Fruit fly (Drosophila melanogaster) whole organism, embryonic: ENCODE results near the gene CG42716.
A peak's percentile ranks its signal among the peaks of the same experiment; 100 is the strongest.

Experiments used
- CG10565 ChIP-seq: fragments of 200-800 bp; sonication (Bioruptor generic); optimal IDR thresholded peaks from 3 replicates; lab custom pipeline; 2016; ENCODE audit warnings: missing biosample characterization, mild to moderate bottlenecking, missing genetic modification characterization
- CG10959 ChIP-seq: fragments of 200-800 bp; sonication (Bioruptor generic); IDR thresholded peaks from 2 replicates; pipeline ENCODE4 v1.3.6; 2022; ENCODE audit warnings: missing biosample characterization, missing genetic modification characterization
- CG11696 ChIP-seq: fragments of 200-800 bp; sonication (Bioruptor generic); IDR thresholded peaks from 2 replicates; pipeline ENCODE4 v1.3.6; 2022; ENCODE audit warnings: missing biosample characterization, missing genetic modification characterization
- CG12219 ChIP-seq: fragments of 200-800 bp; sonication (Bioruptor generic); optimal IDR thresholded peaks from 3 replicates; lab custom pipeline; 2018; ENCODE audit warnings: missing biosample characterization, mild to moderate bottlenecking, missing genetic modification characterization
- CG12236 ChIP-seq: fragments of 200-800 bp; sonication (Bioruptor generic); optimal IDR thresholded peaks from 2 replicates; lab custom pipeline; 2016; ENCODE audit warnings: missing biosample characterization, missing genetic modification characterization
- CG13424 ChIP-seq: fragments of 200-800 bp; sonication (Bioruptor generic); optimal IDR thresholded peaks from 2 replicates; lab custom pipeline; 2019; ENCODE audit warnings: missing biosample characterization, mild to moderate bottlenecking, missing genetic modification characterization, moderate library complexity
- CG14050 ChIP-seq: fragments of 200-800 bp; sonication (Bioruptor generic); IDR thresholded peaks from 3 replicates; pipeline ENCODE4 v1.3.6; 2022; ENCODE audit warnings: missing biosample characterization, missing genetic modification characterization
- CG14667 ChIP-seq: fragments of 200-800 bp; sonication (Bioruptor generic); IDR thresholded peaks from 2 replicates; pipeline ENCODE4 v1.3.6; 2022; ENCODE audit warnings: missing biosample characterization, missing genetic modification characterization
- CG14860 ChIP-seq: fragments of 200-800 bp; sonication (Bioruptor generic); IDR thresholded peaks from 3 replicates; pipeline ENCODE4 v1.3.6; 2022; ENCODE audit warnings: missing biosample characterization, missing genetic modification characterization; ENCODE audit not compliant: partially characterized antibody
- CG15073 ChIP-seq: fragments of 200-800 bp; sonication (Bioruptor generic); optimal IDR thresholded peaks from 2 replicates; lab custom pipeline; 2016; ENCODE audit warnings: missing biosample characterization, missing genetic modification characterization
- CG15479 ChIP-seq: fragments of 200-800 bp; sonication (Bioruptor generic); optimal IDR thresholded peaks from 3 replicates; lab custom pipeline; 2019; ENCODE audit warnings: missing biosample characterization, mild to moderate bottlenecking, missing genetic modification characterization, moderate library complexity
- CG17385 ChIP-seq: fragments of 200-800 bp; sonication (Bioruptor generic); optimal IDR thresholded peaks from 3 replicates; lab custom pipeline; 2018; ENCODE audit warnings: missing biosample characterization, mild to moderate bottlenecking, missing genetic modification characterization
- CG18011 ChIP-seq: fragments of 200-800 bp; sonication (Bioruptor generic); optimal IDR thresholded peaks from 2 replicates; lab custom pipeline; 2017; ENCODE audit warnings: missing biosample characterization, missing genetic modification characterization, mild to moderate bottlenecking, moderate library complexity, missing genotype
- CG34224 ChIP-seq: fragments of 200-800 bp; sonication (Bioruptor generic); IDR thresholded peaks from 3 replicates; pipeline ENCODE4 v1.3.6; 2022; ENCODE audit warnings: missing biosample characterization, missing genetic modification characterization; ENCODE audit not compliant: partially characterized antibody
- CG4820 ChIP-seq: fragments of 200-800 bp; sonication (Bioruptor generic); optimal IDR thresholded peaks from 3 replicates; lab custom pipeline; 2016; ENCODE audit warnings: missing biosample characterization, missing genetic modification characterization
- CG6689 ChIP-seq: fragments of 200-800 bp; sonication (Bioruptor generic); IDR thresholded peaks from 2 replicates; pipeline ENCODE4 v1.3.6; 2022; ENCODE audit warnings: missing biosample characterization, missing genetic modification characterization
- CG7556 ChIP-seq: fragments of 200-800 bp; sonication (Bioruptor generic); optimal IDR thresholded peaks from 2 replicates; lab custom pipeline; 2017; ENCODE audit warnings: missing biosample characterization, mild to moderate bottlenecking, missing genetic modification characterization
- CG8359 ChIP-seq: fragments of 200-800 bp; sonication (Bioruptor generic); optimal IDR thresholded peaks from 2 replicates; lab custom pipeline; 2017; ENCODE audit warnings: missing biosample characterization, mild to moderate bottlenecking, missing genetic modification characterization, borderline replicate concordance
- CG9932 ChIP-seq: fragments of 200-800 bp; sonication (Bioruptor generic); IDR thresholded peaks from 2 replicates; pipeline ENCODE4 v1.3.6; 2022; ENCODE audit warnings: missing biosample characterization, missing genetic modification characterization
- Dad ChIP-seq: fragments of 200-800 bp; sonication (Bioruptor generic); optimal IDR thresholded peaks from 3 replicates; lab custom pipeline; 2016; ENCODE audit warnings: missing biosample characterization, missing genetic modification characterization
- HLH54F ChIP-seq: fragments of 200-800 bp; sonication (Bioruptor generic); optimal IDR thresholded peaks from 3 replicates; lab custom pipeline; 2016; ENCODE audit warnings: missing biosample characterization, missing genetic modification characterization
- Hand ChIP-seq: fragments of 200-800 bp; sonication (Bioruptor generic); optimal IDR thresholded peaks from 2 replicates; lab custom pipeline; 2017; ENCODE audit warnings: mild to moderate bottlenecking, missing biosample characterization, missing genetic modification reagents, missing genetic modification characterization
- Lim3 ChIP-seq: fragments of 200-800 bp; sonication (Bioruptor generic); IDR thresholded peaks from 2 replicates; pipeline ENCODE4 v1.3.6; 2022; ENCODE audit warnings: missing biosample characterization, missing genetic modification characterization
- Side ChIP-seq: fragments of 200-800 bp; sonication (Bioruptor generic); optimal IDR thresholded peaks from 2 replicates; lab custom pipeline; 2016; ENCODE audit warnings: missing biosample characterization, missing genetic modification characterization
- Six4 ChIP-seq: fragments of 200-800 bp; sonication (Bioruptor generic); optimal IDR thresholded peaks from 2 replicates; lab custom pipeline; 2016; ENCODE audit warnings: missing biosample characterization, missing genetic modification characterization
- Stat92E ChIP-seq, 3 experiments: fragments of >200 bp in 2 of 3; fragments of 200-800 bp in 1 of 3; sonication (Bioruptor generic) in 1 of 3; optimal IDR thresholded peaks; 2 replicates each; lab custom pipeline; 2017 to 2019; ENCODE audit warnings: missing biosample characterization in 3 of 3, missing genetic modification characterization in 3 of 3, mild to moderate bottlenecking in 1 of 3, moderate library complexity in 1 of 3
- ase ChIP-seq: fragments of 200-800 bp; sonication (Bioruptor generic); IDR thresholded peaks from 3 replicates; pipeline ENCODE4 v1.3.6; 2022; ENCODE audit warnings: missing biosample characterization, missing genetic modification characterization
- ash1 ChIP-seq: fragments of 200-800 bp; sonication (Bioruptor generic); optimal IDR thresholded peaks from 2 replicates; lab custom pipeline; 2018; ENCODE audit warnings: missing biosample characterization, mild to moderate bottlenecking, missing genetic modification characterization
- bigmax ChIP-seq: fragments of 200-800 bp; sonication (Bioruptor generic); optimal IDR thresholded peaks from 2 replicates; lab custom pipeline; 2018; ENCODE audit warnings: missing biosample characterization, mild to moderate bottlenecking, missing genetic modification characterization
- cas ChIP-seq: fragments of 200-800 bp; sonication (Bioruptor generic); IDR thresholded peaks from 2 replicates; pipeline ENCODE4 v1.3.6; 2022; ENCODE audit warnings: missing biosample characterization, missing genetic modification characterization
- caup ChIP-seq: fragments of 200-800 bp; sonication (Bioruptor generic); optimal IDR thresholded peaks from 3 replicates; lab custom pipeline; 2017; ENCODE audit warnings: missing biosample characterization, mild to moderate bottlenecking, missing genetic modification characterization, moderate library complexity; ENCODE audit not compliant: severe bottlenecking
- chinmo ChIP-seq: fragments of 200-800 bp; sonication (Bioruptor generic); IDR thresholded peaks from 4 replicates; pipeline ENCODE4 v1.3.6; 2022; ENCODE audit warnings: missing biosample characterization, missing genetic modification characterization; ENCODE audit not compliant: partially characterized antibody
- ci ChIP-seq: fragments of 200-800 bp; sonication (Bioruptor generic); IDR thresholded peaks from 3 replicates; pipeline ENCODE4 v1.3.6; 2022; ENCODE audit warnings: missing biosample characterization, missing genetic modification characterization
- eve ChIP-seq, 2 experiments: fragments of >200 bp; optimal IDR thresholded peaks; 2 replicates each; lab custom pipeline; 2017; ENCODE audit warnings: missing biosample characterization in 2 of 2, missing genetic modification characterization in 2 of 2
- fd102C ChIP-seq: fragments of 200-800 bp; sonication (Bioruptor generic); optimal IDR thresholded peaks from 2 replicates; lab custom pipeline; 2018; ENCODE audit warnings: missing biosample characterization, mild to moderate bottlenecking, missing genetic modification characterization, moderate library complexity
- fru ChIP-seq: fragments of >200 bp; optimal IDR thresholded peaks from 2 replicates; lab custom pipeline; 2017
- gce ChIP-seq: fragments of 200-800 bp; sonication (Bioruptor generic); IDR thresholded peaks from 3 replicates; pipeline ENCODE4 v1.3.6; 2022; ENCODE audit warnings: missing biosample characterization, missing genetic modification characterization
- jigr1 ChIP-seq: fragments of 200-800 bp; sonication (Bioruptor generic); IDR thresholded peaks from 3 replicates; pipeline ENCODE4 v1.3.6; 2022; ENCODE audit warnings: missing biosample characterization, missing genetic modification characterization
- lola ChIP-seq, 3 experiments: fragments of >200 bp in 2 of 3; fragments of 200-800 bp in 1 of 3; sonication (Bioruptor generic) in 1 of 3; optimal IDR thresholded peaks; 2 replicates each; lab custom pipeline; 2017 to 2019; ENCODE audit warnings: missing biosample characterization in 3 of 3, missing genetic modification characterization in 3 of 3, mild to moderate bottlenecking in 1 of 3, moderate library complexity in 1 of 3
- maf-S ChIP-seq: fragments of 200-800 bp; sonication (Bioruptor generic); optimal IDR thresholded peaks from 2 replicates; lab custom pipeline; 2016; ENCODE audit warnings: missing biosample characterization, missing genetic modification characterization
- org-1 ChIP-seq: fragments of 200-800 bp; sonication (Bioruptor generic); optimal IDR thresholded peaks from 2 replicates; lab custom pipeline; 2017; ENCODE audit warnings: missing biosample characterization, missing genetic modification characterization
- pan ChIP-seq, 4 experiments: fragments of >200 bp in 3 of 4; fragments of 200-800 bp in 1 of 4; sonication (Bioruptor generic) in 1 of 4; optimal IDR thresholded peaks in 3 of 4; IDR thresholded peaks in 1 of 4; 2 replicates each; pipeline versions ENCODE4 v1.3.6 to Lab custom; 2017 to 2022; ENCODE audit warnings: missing biosample characterization in 2 of 4, missing genetic modification characterization in 2 of 4, mixed read lengths in 1 of 4
- salm ChIP-seq: fragments of 200-800 bp; sonication (Bioruptor generic); optimal IDR thresholded peaks from 2 replicates; lab custom pipeline; 2018; ENCODE audit warnings: missing biosample characterization, mild to moderate bottlenecking, missing genetic modification characterization
- sc ChIP-seq, 3 experiments: fragments of >200 bp in 2 of 3; fragments of 200-800 bp in 1 of 3; sonication (Bioruptor generic) in 1 of 3; optimal IDR thresholded peaks; 2 replicates in 2 of 3; 3 replicates in 1 of 3; lab custom pipeline; 2017; ENCODE audit warnings: mild to moderate bottlenecking in 1 of 3, missing biosample characterization in 1 of 3, missing genetic modification characterization in 1 of 3, missing genetic modification reagents in 1 of 3
- scrt ChIP-seq: fragments of 200-800 bp; sonication (Bioruptor generic); optimal IDR thresholded peaks from 2 replicates; lab custom pipeline; 2018; ENCODE audit warnings: missing biosample characterization, mild to moderate bottlenecking, missing genetic modification characterization, moderate library complexity
- sima ChIP-seq: fragments of 200-800 bp; sonication (Bioruptor generic); optimal IDR thresholded peaks from 2 replicates; lab custom pipeline; 2016; ENCODE audit warnings: missing biosample characterization, missing genetic modification characterization
- slou ChIP-seq: fragments of 200-800 bp; sonication (Bioruptor generic); optimal IDR thresholded peaks from 3 replicates; lab custom pipeline; 2016; ENCODE audit warnings: missing biosample characterization, missing genetic modification characterization
- unpg ChIP-seq: fragments of 200-800 bp; sonication (Bioruptor generic); optimal IDR thresholded peaks from 3 replicates; lab custom pipeline; 2018; ENCODE audit warnings: missing biosample characterization, mild to moderate bottlenecking, missing genetic modification characterization, moderate library complexity
- zen2 ChIP-seq: fragments of 200-800 bp; sonication (Bioruptor generic); IDR thresholded peaks from 3 replicates; pipeline ENCODE4 v1.3.6; 2022; ENCODE audit warnings: missing biosample characterization, missing genetic modification characterization; ENCODE audit not compliant: partially characterized antibody

Gene CG42716

DNA sequence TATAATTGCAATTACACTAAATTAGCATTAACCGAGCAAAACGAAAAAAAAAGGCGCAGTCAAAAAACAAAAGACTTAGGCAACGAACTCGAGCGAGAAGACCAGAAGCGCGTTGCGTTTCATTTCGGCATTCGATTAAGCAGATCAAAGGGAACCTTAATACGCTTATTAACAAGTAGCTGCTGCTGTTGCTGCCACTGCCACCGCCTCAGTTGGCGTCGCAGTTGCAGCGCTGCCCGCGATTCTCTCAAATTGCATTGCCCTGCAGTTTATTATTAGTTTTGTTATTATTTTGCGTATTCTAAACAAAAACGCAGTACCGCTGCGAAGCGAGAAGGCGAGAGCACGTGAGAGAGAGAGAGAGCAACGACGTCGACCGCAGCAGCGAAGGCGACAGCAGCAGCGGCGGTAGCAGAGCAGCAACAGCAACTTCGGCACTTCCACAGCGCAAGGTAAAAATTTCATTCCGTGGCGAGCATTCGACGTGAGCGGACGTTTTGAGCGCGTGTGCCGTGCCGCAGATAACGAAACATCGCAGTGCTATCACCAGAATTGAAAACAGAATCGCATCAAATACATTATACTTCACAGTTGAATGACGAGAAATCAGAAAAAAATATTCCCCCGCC is 10.4 kb upstream of the CG42716 start, which contains the start of gene Notum (continued):
- TF ChIP-seq zen2 (GFP tag; lab: Robert Waterston, UW) (no peak), Side (GFP tag; lab: Kevin White, UChicago) (no peak), CG13424 (tag; lab: Kevin White, UChicago) (no peak), fd102C (GFP tag; lab: Kevin White, UChicago) (no peak), Hand (GFP tag; lab: Kevin White, UChicago) (no peak), slou (GFP tag; lab: Kevin White, UChicago) (no peak), HLH54F (GFP tag; lab: Kevin White, UChicago) (no peak), Six4 (no peak), CG7556 (no peak), CG4820 (no peak), maf-S (GFP tag; lab: Kevin White, UChicago) (no peak), jigr1 (GFP tag; lab: Robert Waterston, UW) (no peak), caup (GFP tag; lab: Kevin White, UChicago) (peak; percentile 0), sima (GFP tag; lab: Kevin White, UChicago) (no peak), scrt (no peak), CG15479 (peak; percentile 91), unpg (GFP tag; lab: Kevin White, UChicago) (no peak), CG10565 (GFP tag; lab: Kevin White, UChicago) (no peak), CG8359 (GFP tag; lab: Kevin White, UChicago) (no peak), Lim3 (GFP tag; lab: Robert Waterston, UW) (no peak), CG14860 (GFP tag; lab: Robert Waterston, UW) (no peak), lola (GFP tag; optimal IDR thresholded peaks at IDR 0.05; lab: Kevin White, UChicago) (no peak), CG15073 (no peak), CG17385 (GFP tag; lab: Kevin White, UChicago) (no peak), sc (optimal IDR thresholded peaks at IDR 0.05; lab: Kevin White, UChicago) (no peak), sc (GFP tag; optimal IDR thresholded peaks at IDR 0.05; lab: Kevin White, UChicago) (no peak), fru (lab: Kevin White, UChicago) (no peak), CG11696 (GFP tag; lab: Robert Waterston, UW) (no peak), CG14667 (no peak), pan (optimal IDR thresholded peaks at IDR 0.05; lab: Kevin White, UChicago) (peak in 1 of 2 experiments; percentile 27), pan (GFP tag; optimal IDR thresholded peaks at IDR 0.05 in 1 of 2, IDR thresholded peaks at IDR 0.05 in 1 of 2) (peak in 1 of 2 experiments; percentile 30), ash1 (no peak), ci (GFP tag; lab: Robert Waterston, UW) (peak; percentile 40; the same call in 1 of the 3 replicates), bigmax (GFP tag; lab: Kevin White, UChicago) (no peak), ase (GFP tag; lab: Robert Waterston, UW) (no peak), CG6689 (GFP tag; lab: Robert Waterston, UW) (no peak), CG12236 (GFP tag; lab: Kevin White, UChicago) (no peak), gce (GFP tag; lab: Robert Waterston, UW) (no peak), CG14050 (GFP tag; lab: Robert Waterston, UW) (no peak), chinmo (0 out of 4 replicates have a peak, but pooled peaks have one; percentile 70), CG10959 (GFP tag; lab: Robert Waterston, UW) (no peak), Dad (GFP tag; lab: Kevin White, UChicago) (no peak), eve (GFP tag; optimal IDR thresholded peaks at IDR 0.05; lab: Kevin White, UChicago) (no peak), org-1 (no peak), CG18011 (GFP tag; lab: Kevin White, UChicago) (no peak), CG12219 (GFP tag; lab: Kevin White, UChicago) (no peak), Stat92E (GFP tag; optimal IDR thresholded peaks at IDR 0.05; lab: Kevin White, UChicago) (peak in 1 of 3 experiments; percentile 63), CG9932 (GFP tag; lab: Robert Waterston, UW) (no peak), CG34224 (GFP tag; lab: Robert Waterston, UW) (no peak), cas (GFP tag; lab: Robert Waterston, UW) (no peak), salm (tag; lab: Kevin White, UChicago) (no peak)
